Worm (Caenorhabditis elegans) whole organism, mixed stage, embryonic: ENCODE data around the gene nhr-27.

ENCODE experiments used
- M03D4.4 ChIP-seq: sonication (generic microtip); optimal IDR thresholded peaks from 2 replicates; lab custom pipeline; 2017; ENCODE audit warnings: mild to moderate bottlenecking, missing genetic modification characterization, missing compliant biosample characterization
- bed-3 ChIP-seq: fragments of 200-800 bp; sonication (Bioruptor generic); optimal IDR thresholded peaks from 3 replicates; lab custom pipeline; 2018; ENCODE audit warnings: mild to moderate bottlenecking, missing genetic modification characterization, moderate library complexity, missing compliant biosample characterization
- blmp-1 ChIP-seq: fragments of 150-350 bp; optimal IDR thresholded peaks from 2 replicates; lab custom pipeline; 2014; ENCODE audit warnings: missing biosample characterization, missing genetic modification characterization
- ceh-39 ChIP-seq: fragments of 150-350 bp; optimal IDR thresholded peaks from 2 replicates; lab custom pipeline; 2014; ENCODE audit warnings: missing biosample characterization, missing genetic modification characterization
- ceh-43 ChIP-seq: fragments of 200-800 bp; sonication (Bioruptor generic); optimal IDR thresholded peaks from 2 replicates; lab custom pipeline; 2018; ENCODE audit warnings: mild to moderate bottlenecking, missing genetic modification characterization, moderate library complexity, missing compliant biosample characterization
- ceh-83 ChIP-seq: fragments of 200-800 bp; sonication (Bioruptor generic); optimal IDR thresholded peaks from 2 replicates; lab custom pipeline; 2018; ENCODE audit warnings: mild to moderate bottlenecking, missing genetic modification characterization, missing compliant biosample characterization
- ces-1 ChIP-seq: fragments of 150-350 bp; optimal IDR thresholded peaks from 2 replicates; lab custom pipeline; 2014; ENCODE audit warnings: missing biosample characterization, missing genetic modification reagents, missing genetic modification characterization
- cnd-1 ChIP-seq: fragments of 200-800 bp; sonication (Bioruptor generic); optimal IDR thresholded peaks from 2 replicates; lab custom pipeline; 2018; ENCODE audit warnings: mild to moderate bottlenecking, missing genetic modification characterization, missing compliant biosample characterization
- drap-1 ChIP-seq: fragments of 200-800 bp; sonication (Bioruptor generic); optimal IDR thresholded peaks from 3 replicates; lab custom pipeline; 2018; ENCODE audit warnings: mild to moderate bottlenecking, missing genetic modification characterization, missing compliant biosample characterization
- elt-1 ChIP-seq: sonication (generic microtip); optimal IDR thresholded peaks from 2 replicates; lab custom pipeline; 2017; ENCODE audit warnings: missing genetic modification characterization, mild to moderate bottlenecking, missing compliant biosample characterization, antibody characterized with exemption, moderate library complexity, borderline replicate concordance; ENCODE audit not compliant: insufficient read depth
- elt-3 ChIP-seq: fragments of 150-350 bp; optimal IDR thresholded peaks from 2 replicates; lab custom pipeline; 2014; ENCODE audit warnings: missing biosample characterization, missing genetic modification characterization
- flh-1 ChIP-seq: fragments of 200-800 bp; sonication (Bioruptor generic); optimal IDR thresholded peaks from 2 replicates; lab custom pipeline; 2018; ENCODE audit warnings: mild to moderate bottlenecking, missing genetic modification characterization, moderate library complexity, missing compliant biosample characterization
- ham-2 ChIP-seq: fragments of 200-800 bp; sonication (Bioruptor generic); optimal IDR thresholded peaks from 2 replicates; lab custom pipeline; 2018; ENCODE audit warnings: mild to moderate bottlenecking, missing genetic modification characterization, missing compliant biosample characterization
- hlh-1 ChIP-seq: fragments of 150-350 bp; optimal IDR thresholded peaks from 2 replicates; lab custom pipeline; 2014; ENCODE audit warnings: missing biosample characterization, missing genetic modification reagents, missing genetic modification characterization
- lin-13 ChIP-seq: fragments of 150-350 bp; optimal IDR thresholded peaks from 2 replicates; lab custom pipeline; 2014; ENCODE audit warnings: missing biosample characterization, missing genetic modification characterization
- lin-32 ChIP-seq: fragments of 200-800 bp; sonication (Bioruptor generic); optimal IDR thresholded peaks from 2 replicates; lab custom pipeline; 2018; ENCODE audit warnings: mild to moderate bottlenecking, missing genetic modification characterization, missing compliant biosample characterization
- lsy-2 ChIP-seq: fragments of 150-350 bp; optimal IDR thresholded peaks from 2 replicates; lab custom pipeline; 2014; ENCODE audit warnings: missing biosample characterization, missing genetic modification characterization
- mab-5 ChIP-seq: fragments of 150-350 bp; optimal IDR thresholded peaks from 2 replicates; lab custom pipeline; 2014; ENCODE audit warnings: missing biosample characterization, missing genetic modification characterization
- mep-1 ChIP-seq: fragments of 150-350 bp; optimal IDR thresholded peaks from 2 replicates; lab custom pipeline; 2017; ENCODE audit warnings: missing biosample characterization, missing genetic modification reagents, missing genetic modification characterization, inconsistent platforms
- mls-2 ChIP-seq: sonication (generic microtip); optimal IDR thresholded peaks from 2 replicates; lab custom pipeline; 2016; ENCODE audit warnings: mild to moderate bottlenecking, missing genetic modification characterization, moderate library complexity, missing compliant biosample characterization
- nhr-12 ChIP-seq: fragments of 150-350 bp; optimal IDR thresholded peaks from 2 replicates; lab custom pipeline; 2014; ENCODE audit warnings: missing biosample characterization, missing genetic modification characterization
- nhr-2 ChIP-seq: fragments of 150-350 bp; optimal IDR thresholded peaks from 2 replicates; lab custom pipeline; 2014; ENCODE audit warnings: missing biosample characterization, missing genetic modification characterization
- nhr-237 ChIP-seq: fragments of 150-350 bp; optimal IDR thresholded peaks from 2 replicates; lab custom pipeline; 2014; ENCODE audit warnings: missing biosample characterization, missing genetic modification characterization
- nhr-28 ChIP-seq: fragments of 150-350 bp; optimal IDR thresholded peaks from 2 replicates; lab custom pipeline; 2014; ENCODE audit warnings: missing biosample characterization, missing genetic modification characterization
- nhr-76 ChIP-seq: sonication (generic microtip); optimal IDR thresholded peaks from 2 replicates; lab custom pipeline; 2017; ENCODE audit warnings: missing biosample characterization, missing genetic modification characterization
- pha-4 ChIP-seq: fragments of 150-350 bp; optimal IDR thresholded peaks from 2 replicates; lab custom pipeline; 2018; ENCODE audit warnings: missing biosample characterization, missing genetic modification reagents, missing genetic modification characterization
- sem-2 ChIP-seq: fragments of 200-800 bp; sonication (Bioruptor generic); optimal IDR thresholded peaks from 2 replicates; lab custom pipeline; 2018; ENCODE audit warnings: mild to moderate bottlenecking, missing genetic modification characterization, missing compliant biosample characterization
- snpc-4 ChIP-seq: fragments of 150-350 bp; optimal IDR thresholded peaks from 2 replicates; lab custom pipeline; 2014; ENCODE audit warnings: missing biosample characterization, missing genetic modification characterization
- sptf-1 ChIP-seq: sonication (generic microtip); optimal IDR thresholded peaks from 2 replicates; lab custom pipeline; 2017; ENCODE audit warnings: mild to moderate bottlenecking, missing genetic modification characterization, moderate library complexity, missing compliant biosample characterization
- tbx-8 ChIP-seq: fragments of 200-800 bp; sonication (Bioruptor generic); optimal IDR thresholded peaks from 2 replicates; lab custom pipeline; 2018; ENCODE audit warnings: mild to moderate bottlenecking, missing genetic modification characterization, moderate library complexity, missing compliant biosample characterization
- unc-120 ChIP-seq: sonication (generic microtip); optimal IDR thresholded peaks from 2 replicates; lab custom pipeline; 2017; ENCODE audit warnings: missing genetic modification characterization, missing compliant biosample characterization; ENCODE audit not compliant: poor library complexity, severe bottlenecking
- unc-39 ChIP-seq: fragments of 150-350 bp; optimal IDR thresholded peaks from 2 replicates; lab custom pipeline; 2014; ENCODE audit warnings: missing biosample characterization, missing genetic modification characterization
- unc-62 ChIP-seq: fragments of 150-350 bp; optimal IDR thresholded peaks from 2 replicates; lab custom pipeline; 2014; ENCODE audit warnings: missing biosample characterization, missing genetic modification reagents, missing genetic modification characterization
- zip-8 ChIP-seq: fragments of 150-350 bp; optimal IDR thresholded peaks from 2 replicates; lab custom pipeline; 2014; ENCODE audit warnings: missing biosample characterization, missing genetic modification characterization
- ztf-11 ChIP-seq: fragments of 150-350 bp; optimal IDR thresholded peaks from 2 replicates; lab custom pipeline; 2014; ENCODE audit warnings: missing biosample characterization, missing genetic modification characterization

nhr-27 gene

DNA sequence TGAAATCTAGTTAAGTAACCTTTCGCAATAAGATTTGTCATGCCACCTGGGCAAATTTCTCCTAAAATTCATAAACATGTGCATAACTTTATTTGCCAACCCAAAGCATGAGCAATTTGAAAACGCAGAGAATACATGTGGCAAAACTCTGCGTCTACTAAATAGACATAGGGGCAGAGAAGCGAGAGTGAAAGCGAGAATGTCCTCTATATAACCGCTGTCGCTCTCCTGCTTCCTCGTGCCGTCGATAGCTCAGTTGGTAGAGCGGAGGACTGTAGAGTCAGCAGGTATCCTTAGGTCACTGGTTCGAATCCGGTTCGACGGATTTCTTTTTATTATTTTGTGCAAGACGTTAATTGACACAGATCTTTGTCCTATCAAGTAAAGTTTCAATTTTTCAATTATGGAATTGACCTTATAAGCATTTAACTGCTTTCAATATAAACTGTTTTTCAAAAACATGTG is 143.1 kb downstream of the nhr-27 start:
- TF ChIP-seq lin-13 (tag; lab: Kevin White, UChicago) (peak; percentile 57), elt-3 (tag; lab: Kevin White, UChicago) (peak; percentile 7), hlh-1 (tag; lab: Kevin White, UChicago) (peak; percentile 61), lsy-2 (tag; lab: Kevin White, UChicago) (peak; percentile 1), nhr-76 (tag; lab: Kevin White, UChicago) (no peak), tbx-8 (GFP tag; lab: Kevin White, UChicago) (peak; percentile 86), zip-8 (tag; lab: Kevin White, UChicago) (no peak), drap-1 (GFP tag; lab: Kevin White, UChicago) (peak; percentile 96), nhr-12 (no peak), mab-5 (peak; percentile 19), sptf-1 (tag; lab: Kevin White, UChicago) (peak; percentile 96), nhr-28 (tag; lab: Kevin White, UChicago) (peak; percentile 60), ztf-11 (tag; lab: Kevin White, UChicago) (peak; percentile 69), cnd-1 (tag; lab: Kevin White, UChicago) (peak; percentile 95), elt-1 (tag; lab: Kevin White, UChicago) (peak; percentile 10), ceh-39 (peak; percentile 26), ces-1 (GFP tag; lab: Kevin White, UChicago) (peak; percentile 80), nhr-2 (tag; lab: Kevin White, UChicago) (peak; percentile 14), snpc-4 (no peak), mls-2 (tag; lab: Kevin White, UChicago) (peak; percentile 97), ham-2 (peak; percentile 93), unc-39 (tag; lab: Kevin White, UChicago) (peak; percentile 72), M03D4.4 (tag; lab: Kevin White, UChicago) (peak; percentile 95), unc-62 (peak; percentile 22), blmp-1 (no peak), ceh-83 (GFP tag; lab: Kevin White, UChicago) (peak; percentile 96), unc-120 (peak; percentile 93), pha-4 (peak; percentile 71), nhr-237 (tag; lab: Kevin White, UChicago) (no peak), mep-1 (peak; percentile 83), lin-32 (GFP tag; lab: Kevin White, UChicago) (peak; percentile 86), flh-1 (GFP tag; lab: Kevin White, UChicago) (peak; percentile 85), sem-2 (peak; percentile 89), ceh-43 (peak; percentile 94), bed-3 (peak; percentile 88)

DNA sequence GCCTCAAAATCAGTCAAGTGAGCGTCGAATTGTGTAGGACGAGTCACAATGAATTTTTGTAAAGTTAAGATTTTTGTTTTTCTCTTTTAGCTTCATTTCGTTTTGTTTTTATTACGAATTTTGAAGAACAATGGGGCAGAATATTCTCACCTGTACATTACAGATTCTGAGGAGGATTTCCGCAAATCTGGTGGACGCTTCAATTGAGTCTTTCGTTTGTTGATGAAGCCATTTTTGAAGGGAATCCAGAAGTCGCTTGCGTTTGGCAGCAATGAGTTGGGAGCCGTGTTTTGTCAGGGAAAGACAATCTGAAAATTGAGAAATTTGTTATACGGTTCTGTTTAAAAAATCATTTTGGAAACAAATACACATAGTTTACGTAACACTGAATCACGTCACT is 143.7 kb downstream of the nhr-27 start:
- TF ChIP-seq lin-32 (GFP tag; lab: Kevin White, UChicago) (no peak), lin-13 (tag; lab: Kevin White, UChicago) (no peak), unc-120 (no peak), flh-1 (GFP tag; lab: Kevin White, UChicago) (no peak), drap-1 (GFP tag; lab: Kevin White, UChicago) (no peak), cnd-1 (tag; lab: Kevin White, UChicago) (no peak), pha-4 (no peak), ceh-39 (no peak), mab-5 (no peak), hlh-1 (tag; lab: Kevin White, UChicago) (no peak), lsy-2 (tag; lab: Kevin White, UChicago) (no peak)

DNA sequence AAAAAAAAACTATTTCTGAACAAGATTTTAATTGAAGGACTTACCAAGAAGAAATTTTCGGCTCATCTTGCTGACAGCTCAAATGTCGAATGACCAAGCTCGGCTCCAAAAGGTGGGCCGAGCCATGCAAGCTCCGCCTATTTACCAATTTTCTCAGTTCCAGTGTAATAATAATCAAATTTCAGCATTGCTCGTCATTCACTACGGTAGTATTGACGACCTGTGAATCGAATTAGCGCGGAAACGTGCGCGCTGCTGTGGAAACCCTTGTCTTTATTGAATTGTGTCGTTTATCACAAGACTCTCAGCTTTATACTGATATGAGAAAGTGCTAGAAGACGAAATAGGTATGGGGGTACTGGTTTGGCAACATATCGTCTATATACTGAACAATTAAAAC is 144.6 kb downstream of the nhr-27 start, which contains the start of gene nlp-76:
nlp-76 (minus strand) TSS at position 367 of the 400 bp plus-strand sequence.
- TF ChIP-seq lin-13 (tag; lab: Kevin White, UChicago), result no peak
- TF ChIP-seq nhr-2 (tag; lab: Kevin White, UChicago), result no peak
- TF ChIP-seq ces-1 (GFP tag; lab: Kevin White, UChicago), result peak; percentile 53

DNA sequence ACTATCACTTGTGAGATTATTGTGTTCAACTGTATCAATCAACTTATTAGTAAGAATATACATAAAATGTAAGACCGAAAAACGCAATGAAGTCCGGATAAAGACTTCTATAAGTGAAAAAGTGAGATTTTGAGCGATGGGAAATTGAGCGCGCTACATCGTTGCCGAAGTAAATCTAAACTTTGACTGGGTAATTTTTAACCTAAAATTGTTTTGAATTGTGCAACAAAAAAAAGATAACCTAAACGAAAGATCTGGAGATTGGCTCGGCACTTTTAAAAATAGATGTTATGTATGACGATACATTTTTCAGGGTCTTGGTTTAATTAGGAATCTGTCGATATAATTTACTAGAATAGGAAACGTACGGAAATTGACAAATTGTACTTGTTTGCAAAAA is 145.0 kb downstream of the nhr-27 start:
- TF ChIP-seq hlh-1 (tag; lab: Kevin White, UChicago) (no peak), snpc-4 (no peak), ceh-39 (no peak), M03D4.4 (tag; lab: Kevin White, UChicago) (no peak), tbx-8 (GFP tag; lab: Kevin White, UChicago) (no peak), unc-39 (tag; lab: Kevin White, UChicago) (no peak), sptf-1 (tag; lab: Kevin White, UChicago) (no peak), nhr-237 (tag; lab: Kevin White, UChicago) (no peak), mep-1 (no peak), elt-3 (tag; lab: Kevin White, UChicago) (no peak), blmp-1 (no peak), mls-2 (tag; lab: Kevin White, UChicago) (no peak), nhr-2 (tag; lab: Kevin White, UChicago) (no peak), unc-62 (no peak), elt-1 (tag; lab: Kevin White, UChicago) (no peak), drap-1 (GFP tag; lab: Kevin White, UChicago) (no peak)
